Fruit fly (Drosophila melanogaster): ENCODE results near the gene CG3847.

Gene CG3847

DNA sequence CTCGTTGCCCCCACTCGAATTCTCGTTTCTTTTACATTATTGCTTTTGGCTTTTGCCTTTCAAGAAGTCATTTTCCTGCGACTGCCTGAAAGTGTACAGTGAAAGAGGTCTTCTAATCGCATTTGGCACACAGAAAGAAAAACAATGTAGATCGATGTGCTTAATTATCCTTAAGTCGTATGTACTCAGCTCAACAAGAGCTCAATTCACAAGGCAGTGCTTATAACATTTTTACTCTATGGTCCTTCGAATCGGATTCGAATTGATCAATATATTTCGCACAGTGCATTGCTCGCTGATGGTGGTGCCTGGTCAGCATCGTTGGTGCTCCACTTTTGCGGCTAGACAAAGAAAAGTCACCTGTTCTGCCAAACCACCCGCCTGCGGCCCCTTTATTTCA lies 36.5 kb upstream of the CG3847 start (continued):
- no peak for TF ChIP-seq CG4328 (GFP tag; optimal IDR thresholded peaks at IDR 0.05)
- TF ChIP-seq CG1792 (GFP tag; optimal IDR thresholded peaks at IDR 0.05) = peak; percentile 8
- no peak for TF ChIP-seq Abd-B (GFP tag; optimal IDR thresholded peaks at IDR 0.05)
- peak; percentile 51 for TF ChIP-seq CG11504 (tag; optimal IDR thresholded peaks at IDR 0.05)
- TF ChIP-seq Myb (GFP tag; optimal IDR thresholded peaks at IDR 0.05) = no peak
- no peak for TF ChIP-seq CG33213 (GFP tag; optimal IDR thresholded peaks at IDR 0.05)
- no peak for TF ChIP-seq salm (tag; optimal IDR thresholded peaks at IDR 0.05)
- TF ChIP-seq knrl (GFP tag; IDR thresholded peaks at IDR 0.05; ENCODE audit: partially characterized antibody) = no peak
- TF ChIP-seq CG8765 (GFP tag; IDR thresholded peaks at IDR 0.05) = no peak
- no peak for TF ChIP-seq croc (GFP tag; conservative IDR thresholded peaks at IDR 0.05)
- no peak for TF ChIP-seq CG11723 (GFP tag; optimal IDR thresholded peaks at IDR 0.05)
- TF ChIP-seq wdn (GFP tag; IDR thresholded peaks at IDR 0.05) = 0 out of 2 replicates have a peak, but pooled peaks have one; percentile 21
- TF ChIP-seq CG14050 (GFP tag; IDR thresholded peaks at IDR 0.05) = no peak
- no peak for TF ChIP-seq CG12155 (GFP tag; optimal IDR thresholded peaks at IDR 0.05)
- no peak for TF ChIP-seq Ssrp (tag; optimal IDR thresholded peaks at IDR 0.05)
- TF ChIP-seq slp2 (GFP tag; optimal IDR thresholded peaks at IDR 0.05) = no peak
- TF ChIP-seq Sox102F (GFP tag; optimal IDR thresholded peaks at IDR 0.05) = peak; percentile 53
- no peak for TF ChIP-seq insv (GFP tag; optimal IDR thresholded peaks at IDR 0.05)
- no peak for TF ChIP-seq ERR (GFP tag; optimal IDR thresholded peaks at IDR 0.05)
- no peak for TF ChIP-seq crol (GFP tag; IDR thresholded peaks at IDR 0.05)
- no peak for TF ChIP-seq CG4424 (GFP tag; optimal IDR thresholded peaks at IDR 0.05)
- TF ChIP-seq CG4730 (GFP tag; IDR thresholded peaks at IDR 0.05) = no peak
- 0 out of 2 replicates have a peak, but pooled peaks have one; percentile 6 for TF ChIP-seq esg (GFP tag; conservative IDR thresholded peaks at IDR 0.05)
- TF ChIP-seq Mrtf (GFP tag; IDR thresholded peaks at IDR 0.05) = no peak
- TF ChIP-seq tgo (GFP tag; IDR thresholded peaks at IDR 0.05) = no peak
- TF ChIP-seq CG18599 (GFP tag; optimal IDR thresholded peaks at IDR 0.05) = peak; percentile 49
- no peak for TF ChIP-seq Atf6 (GFP tag; IDR thresholded peaks at IDR 0.05)
- no peak for TF ChIP-seq p53 (GFP tag; optimal IDR thresholded peaks at IDR 0.05)
- TF ChIP-seq CG3847 (GFP tag; IDR thresholded peaks at IDR 0.05) = no peak
- no peak for TF ChIP-seq CG13287 (GFP tag; IDR thresholded peaks at IDR 0.05; ENCODE audit: partially characterized antibody)
- TF ChIP-seq CG17186 (GFP tag; optimal IDR thresholded peaks at IDR 0.05) = no peak
- TF ChIP-seq Mad (GFP tag; optimal IDR thresholded peaks at IDR 0.05) = no peak
- no peak for TF ChIP-seq CG15601 (tag; optimal IDR thresholded peaks at IDR 0.05)
- TF ChIP-seq gcm2 (GFP tag; optimal IDR thresholded peaks at IDR 0.05) = no peak
- TF ChIP-seq Awh (GFP tag; IDR thresholded peaks at IDR 0.05) = no peak
- no peak for TF ChIP-seq CG8089 (GFP tag; optimal IDR thresholded peaks at IDR 0.05)
- no peak for TF ChIP-seq CG10543 (GFP tag; optimal IDR thresholded peaks at IDR 0.05)
- no peak for TF ChIP-seq CG3726 (GFP tag; IDR thresholded peaks at IDR 0.05)
- TF ChIP-seq seq (GFP tag; IDR thresholded peaks at IDR 0.05) = no peak
- TF ChIP-seq CG6765 (GFP tag; optimal IDR thresholded peaks at IDR 0.05) = no peak
- TF ChIP-seq Hey (tag; optimal IDR thresholded peaks at IDR 0.05) = no peak
- peak; percentile 32 for TF ChIP-seq CG15269 (tag; optimal IDR thresholded peaks at IDR 0.05)
- no peak for TF ChIP-seq tio (GFP tag; optimal IDR thresholded peaks at IDR 0.05)
- TF ChIP-seq CG34422 (GFP tag; IDR thresholded peaks at IDR 0.05) = no peak
- no peak for TF ChIP-seq danr (GFP tag; IDR thresholded peaks at IDR 0.05)
- peak; percentile 13 for TF ChIP-seq CG7556 (GFP tag; optimal IDR thresholded peaks at IDR 0.05)
- no peak for TF ChIP-seq trh (GFP tag; optimal IDR thresholded peaks at IDR 0.05)
- TF ChIP-seq h (optimal IDR thresholded peaks at IDR 0.05) = no peak
- TF ChIP-seq CrebB (tag; optimal IDR thresholded peaks at IDR 0.05) = no peak
- no peak for TF ChIP-seq Vsx1 (GFP tag; optimal IDR thresholded peaks at IDR 0.05)
- peak; percentile 32 for TF ChIP-seq CG2120 (GFP tag; optimal IDR thresholded peaks at IDR 0.05)
- TF ChIP-seq fru (optimal IDR thresholded peaks at IDR 0.05) = no peak
- no peak for TF ChIP-seq CG18619 (GFP tag; optimal IDR thresholded peaks at IDR 0.05)
- no peak for TF ChIP-seq Hr39 (optimal IDR thresholded peaks at IDR 0.05)
